Worm (Caenorhabditis elegans) whole organism, L4 larva: Measurements from ENCODE around the gene K04C1.2.
A peak's percentile ranks its signal among the peaks of the same experiment; 100 is the strongest.

Source experiments
- F44E2.7 ChIP-seq: fragments of 200-800 bp; sonication (Bioruptor generic); IDR thresholded peaks from 2 replicates; pipeline ENCODE4 v2.1.2; 2022; ENCODE audit warnings: missing genetic modification characterization, missing compliant biosample characterization
- T20F7.1 ChIP-seq: fragments of 200-800 bp; sonication (Bioruptor generic); optimal IDR thresholded peaks from 2 replicates; lab custom pipeline; 2018; ENCODE audit warnings: mild to moderate bottlenecking, missing genetic modification characterization, missing compliant biosample characterization
- Y105C5A.15 ChIP-seq: fragments of 200-800 bp; sonication (Bioruptor generic); IDR thresholded peaks from 2 replicates; pipeline ENCODE4 v1.3.6; 2022; ENCODE audit warnings: missing genetic modification characterization, missing compliant biosample characterization
- Y75B8A.6 ChIP-seq: fragments of 200-800 bp; sonication (Bioruptor generic); IDR thresholded peaks from 2 replicates; pipeline ENCODE4 v1.3.6; 2022; ENCODE audit warnings: missing genetic modification reagents, missing genetic modification characterization, missing compliant biosample characterization
- aha-1 ChIP-seq: fragments of 150-350 bp; peaks from one replicate; lab custom pipeline; 2014; ENCODE audit warnings: missing biosample characterization, missing genetic modification characterization
- aly-2 ChIP-seq: sonication (generic microtip); optimal IDR thresholded peaks from 2 replicates; lab custom pipeline; 2018; ENCODE audit warnings: missing biosample characterization, missing genetic modification characterization
- ama-1 ChIP-seq: fragments of 150-350 bp; optimal IDR thresholded peaks from 2 replicates; lab custom pipeline; 2014; ENCODE audit warnings: inconsistent platforms, mixed read lengths
- attf-4 ChIP-seq: sonication (generic microtip); optimal IDR thresholded peaks from 3 replicates; lab custom pipeline; 2017; ENCODE audit warnings: missing biosample characterization, missing genetic modification characterization
- ceh-20 ChIP-seq: fragments of 200-800 bp; sonication (Bioruptor generic); IDR thresholded peaks from 2 replicates; pipeline ENCODE4 v1.3.6; 2022; ENCODE audit warnings: missing genetic modification reagents, missing genetic modification characterization, missing compliant biosample characterization
- ceh-82 ChIP-seq: sonication (generic microtip); optimal IDR thresholded peaks from 2 replicates; lab custom pipeline; 2017; ENCODE audit warnings: missing biosample characterization, missing genetic modification characterization
- ces-1 ChIP-seq: fragments of 150-350 bp; sonication (generic microtip); optimal IDR thresholded peaks from 4 replicates; lab custom pipeline; 2014; ENCODE audit warnings: missing biosample characterization, missing genetic modification reagents, missing genetic modification characterization
- ctbp-1 ChIP-seq: fragments of 200-800 bp; sonication (Bioruptor generic); IDR thresholded peaks from 2 replicates; pipeline ENCODE4 v1.3.6; 2022; ENCODE audit warnings: missing genetic modification reagents, missing genetic modification characterization, missing compliant biosample characterization
- daf-19 ChIP-seq: fragments of 200-800 bp; sonication (Bioruptor generic); conservative IDR thresholded peaks from 2 replicates; pipeline ENCODE4 v1.3.6; 2022; ENCODE audit warnings: missing genetic modification characterization, missing compliant biosample characterization
- dmd-6 ChIP-seq: fragments of 200-800 bp; sonication (Bioruptor generic); IDR thresholded peaks from 2 replicates; pipeline ENCODE4 v1.3.6; 2022; ENCODE audit warnings: missing genetic modification reagents, missing genetic modification characterization, missing compliant biosample characterization
- dmd-8 ChIP-seq: fragments of 200-800 bp; sonication (Bioruptor generic); IDR thresholded peaks from 2 replicates; pipeline ENCODE4 v1.3.6; 2022; ENCODE audit warnings: missing genetic modification characterization, missing compliant biosample characterization
- dpl-1 ChIP-seq: fragments of 150-350 bp; optimal IDR thresholded peaks from 2 replicates; lab custom pipeline; 2014; ENCODE audit warnings: missing biosample characterization, missing genetic modification reagents, missing genetic modification characterization
- duxl-1 ChIP-seq: sonication (generic microtip); optimal IDR thresholded peaks from 2 replicates; lab custom pipeline; 2016; ENCODE audit warnings: mild to moderate bottlenecking, missing genetic modification characterization, moderate library complexity, missing compliant biosample characterization; ENCODE audit not compliant: poor library complexity
- fkh-10 ChIP-seq: fragments of 150-350 bp; optimal IDR thresholded peaks from 2 replicates; lab custom pipeline; 2014; ENCODE audit warnings: missing biosample characterization, missing genetic modification reagents, missing genetic modification characterization
- hif-1 ChIP-seq, 2 experiments: sonication (generic microtip); optimal IDR thresholded peaks; 2 replicates each; lab custom pipeline; 2016 to 2017; ENCODE audit warnings: missing compliant biosample characterization in 2 of 2, missing genetic modification characterization in 2 of 2, missing genetic modification reagents in 2 of 2, missing genotype in 2 of 2, mild to moderate bottlenecking in 1 of 2
- hlh-30 ChIP-seq: sonication (generic microtip); optimal IDR thresholded peaks from 2 replicates; lab custom pipeline; 2017; ENCODE audit warnings: antibody characterized with exemption, mild to moderate bottlenecking, missing genetic modification characterization, missing compliant biosample characterization; ENCODE audit not compliant: insufficient read depth
- lin-1 ChIP-seq: fragments of 200-800 bp; sonication (Bioruptor generic); IDR thresholded peaks from 2 replicates; pipeline ENCODE4 v1.3.6; 2022; ENCODE audit warnings: missing genetic modification reagents, missing genetic modification characterization, missing compliant biosample characterization
- lin-29 ChIP-seq: fragments of 200-800 bp; sonication (Bioruptor generic); IDR thresholded peaks from 2 replicates; pipeline ENCODE4 v1.3.6; 2022; ENCODE audit warnings: missing genetic modification reagents, missing genetic modification characterization, missing compliant biosample characterization
- lir-3 ChIP-seq: sonication (generic microtip); optimal IDR thresholded peaks from 2 replicates; lab custom pipeline; 2016; ENCODE audit warnings: mild to moderate bottlenecking, missing genetic modification characterization, missing compliant biosample characterization
- lsy-2 ChIP-seq, 2 experiments: fragments of 150-350 bp in 1 of 2; sonication (generic microtip) in 1 of 2; optimal IDR thresholded peaks; 2 replicates each; lab custom pipeline; 2014 to 2017; ENCODE audit warnings: missing biosample characterization in 2 of 2, missing genetic modification characterization in 2 of 2
- madf-5 ChIP-seq, 2 experiments: fragments of 200-800 bp; sonication (Bioruptor generic); IDR thresholded peaks; 2 replicates each; pipeline ENCODE4 v1.3.6; 2022; ENCODE audit warnings: missing compliant biosample characterization in 2 of 2, missing genetic modification characterization in 2 of 2
- mep-1 ChIP-seq: fragments of 150-350 bp; sonication (generic microtip); optimal IDR thresholded peaks from 3 replicates; lab custom pipeline; 2014; ENCODE audit warnings: missing biosample characterization, missing genetic modification characterization
- nhr-10 ChIP-seq: fragments of 150-350 bp; optimal IDR thresholded peaks from 2 replicates; lab custom pipeline; 2014; ENCODE audit warnings: missing biosample characterization, missing genetic modification characterization
- nhr-11 ChIP-seq: fragments of 150-350 bp; optimal IDR thresholded peaks from 2 replicates; lab custom pipeline; 2014; ENCODE audit warnings: missing biosample characterization, missing genetic modification characterization
- nhr-237 ChIP-seq: sonication (generic microtip); optimal IDR thresholded peaks from 2 replicates; lab custom pipeline; 2017; ENCODE audit warnings: missing biosample characterization, missing genetic modification characterization
- nhr-25 ChIP-seq: sonication (generic microtip); optimal IDR thresholded peaks from 2 replicates; lab custom pipeline; 2017; ENCODE audit warnings: missing genetic modification characterization, mild to moderate bottlenecking, missing compliant biosample characterization, antibody characterized with exemption, moderate library complexity, borderline replicate concordance; ENCODE audit not compliant: insufficient read depth
- nhr-28 ChIP-seq: fragments of 150-350 bp; optimal IDR thresholded peaks from 2 replicates; lab custom pipeline; 2014; ENCODE audit warnings: missing biosample characterization, missing genetic modification characterization
- nhr-41 ChIP-seq: fragments of 200-800 bp; sonication (Bioruptor generic); IDR thresholded peaks from 2 replicates; pipeline ENCODE4 v1.3.6; 2022; ENCODE audit warnings: missing genetic modification reagents, missing genetic modification characterization, missing compliant biosample characterization
- nhr-42 ChIP-seq: fragments of 200-800 bp; sonication (Bioruptor generic); IDR thresholded peaks from 2 replicates; pipeline ENCODE4 v1.3.6; 2022; ENCODE audit warnings: missing genetic modification characterization, missing compliant biosample characterization
- nhr-48 ChIP-seq: sonication (generic microtip); optimal IDR thresholded peaks from 2 replicates; lab custom pipeline; 2016; ENCODE audit warnings: mild to moderate bottlenecking, missing genetic modification characterization, missing compliant biosample characterization
- nhr-6 ChIP-seq: fragments of 150-350 bp; optimal IDR thresholded peaks from 2 replicates; lab custom pipeline; 2014; ENCODE audit warnings: missing biosample characterization, missing genetic modification characterization
- nhr-76 ChIP-seq: fragments of 150-350 bp; optimal IDR thresholded peaks from 2 replicates; lab custom pipeline; 2014; ENCODE audit warnings: missing biosample characterization, missing genetic modification characterization
- nhr-77 ChIP-seq: fragments of 150-350 bp; optimal IDR thresholded peaks from 2 replicates; lab custom pipeline; 2014; ENCODE audit warnings: missing biosample characterization, missing genetic modification characterization
- pha-4 ChIP-seq, 2 experiments: fragments of 150-350 bp in 1 of 2; fragments of 200-800 bp in 1 of 2; sonication (Bioruptor generic) in 1 of 2; IDR thresholded peaks in 1 of 2; optimal IDR thresholded peaks in 1 of 2; 2 replicates each; pipeline versions ENCODE4 v1.3.6 to Lab custom; 2014 to 2022; ENCODE audit warnings: missing genetic modification characterization in 2 of 2, missing genetic modification reagents in 2 of 2, missing biosample characterization in 1 of 2, missing compliant biosample characterization in 1 of 2
- set-16 ChIP-seq: fragments of 200-800 bp; sonication (Bioruptor generic); IDR thresholded peaks from 2 replicates; pipeline ENCODE4 v1.3.6; 2022; ENCODE audit warnings: missing genetic modification reagents, missing genetic modification characterization, missing compliant biosample characterization
- tag-97 ChIP-seq: fragments of 200-800 bp; sonication (Bioruptor generic); IDR thresholded peaks from 2 replicates; pipeline ENCODE4 v1.3.6; 2022; ENCODE audit warnings: missing genetic modification characterization, missing compliant biosample characterization
- tra-1 ChIP-seq: fragments of 200-800 bp; sonication (Bioruptor generic); IDR thresholded peaks from 2 replicates; pipeline ENCODE4 v1.3.6; 2022; ENCODE audit warnings: missing genetic modification reagents, missing genetic modification characterization, missing compliant biosample characterization
- unc-130 ChIP-seq: sonication (generic microtip); optimal IDR thresholded peaks from 2 replicates; lab custom pipeline; 2016; ENCODE audit warnings: missing genetic modification reagents, missing genetic modification characterization, missing compliant biosample characterization
- unc-62 ChIP-seq, 3 experiments: fragments of 150-350 bp in 1 of 3; sonication (generic microtip); optimal IDR thresholded peaks in 2 of 3; peaks in 1 of 3; 1 replicate in 1 of 3; 2 replicates in 2 of 3; lab custom pipeline; 2014 to 2017; ENCODE audit warnings: missing biosample characterization in 3 of 3, missing genetic modification characterization in 3 of 3, missing genetic modification reagents in 3 of 3, missing genotype in 1 of 3
- vab-7 ChIP-seq: fragments of 200-800 bp; sonication (Bioruptor generic); IDR thresholded peaks from 2 replicates; pipeline ENCODE4 v1.3.6; 2022; ENCODE audit warnings: missing genetic modification reagents, missing genetic modification characterization, missing compliant biosample characterization
- zag-1 ChIP-seq: fragments of 150-350 bp; optimal IDR thresholded peaks from 2 replicates; lab custom pipeline; 2014; ENCODE audit warnings: missing biosample characterization, missing genetic modification characterization

The K04C1.2 gene

DNA sequence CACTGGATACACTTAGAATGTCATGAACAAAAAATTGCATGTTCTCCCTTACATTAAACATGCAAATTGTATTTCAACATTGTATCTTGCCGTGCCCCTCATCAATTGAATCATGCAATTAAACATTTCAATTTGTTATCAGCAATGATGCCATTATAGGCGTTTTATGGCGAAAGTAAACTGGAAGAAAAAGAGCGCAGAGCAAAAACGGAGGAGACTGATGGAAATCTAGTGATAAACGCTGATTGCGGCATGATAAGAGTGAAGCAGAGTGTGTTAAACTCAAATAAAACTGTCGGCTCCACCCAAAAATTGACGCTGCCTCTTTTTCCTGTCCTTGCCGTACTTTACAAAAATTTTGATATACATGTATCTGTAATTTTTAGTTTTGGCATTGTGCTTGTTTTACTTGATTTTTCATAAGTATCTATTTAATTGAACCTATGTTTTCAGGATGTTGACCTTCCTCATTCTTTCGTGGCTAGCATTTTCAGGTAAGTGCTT lies 23.9 kb upstream of the K04C1.2 start, which contains the start of gene K06G5.1 (continued):
- TF ChIP-seq hlh-30 (tag; lab: Kevin White, UChicago) (no peak), attf-4 (tag; lab: Kevin White, UChicago) (no peak), T20F7.1 (GFP tag; lab: Kevin White, UChicago) (no peak), daf-19 (GFP tag; lab: Robert Waterston, UW) (no peak), lin-1 (peak; percentile 54; the same call in 1 of the 2 replicates), nhr-77 (tag; lab: Kevin White, UChicago) (peak; percentile 78), nhr-48 (peak; percentile 7), Y75B8A.6 (no peak), madf-5 (GFP tag; IDR thresholded peaks at IDR 0.05; lab: Robert Waterston, UW) (no peak)

DNA sequence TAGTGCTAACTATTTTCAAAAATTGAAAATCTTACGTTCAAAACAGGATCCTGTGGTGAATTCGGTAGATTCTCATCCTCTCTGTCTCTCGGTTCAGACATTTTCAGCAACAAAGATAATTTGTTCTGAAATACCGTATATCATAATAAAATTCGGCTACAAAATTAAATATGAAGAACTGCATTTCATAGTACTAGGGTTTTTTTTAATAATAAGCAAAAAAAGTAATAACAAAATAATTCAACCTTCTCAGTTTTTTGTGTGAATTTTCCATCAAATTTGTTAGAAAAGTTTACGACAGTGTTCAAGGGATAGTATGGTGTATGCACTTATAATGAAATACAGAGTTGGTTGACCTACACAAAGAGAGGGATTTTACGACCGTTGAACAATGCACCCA lies 15.4 kb upstream of the K04C1.2 start, which contains the start of gene K06G5.3:
Gene K06G5.3, minus strand, starts transcription at position 101 of the 400 bp plus-strand sequence.
- TF ChIP-seq ama-1 (no peak), ctbp-1 (no peak), lir-3 (no peak), dmd-6 (GFP tag; lab: Robert Waterston, UW) (no peak), dpl-1 (no peak), nhr-10 (tag; lab: Kevin White, UChicago) (no peak), zag-1 (tag; lab: Kevin White, UChicago) (no peak), tra-1 (GFP tag; lab: Robert Waterston, UW) (no peak)

DNA sequence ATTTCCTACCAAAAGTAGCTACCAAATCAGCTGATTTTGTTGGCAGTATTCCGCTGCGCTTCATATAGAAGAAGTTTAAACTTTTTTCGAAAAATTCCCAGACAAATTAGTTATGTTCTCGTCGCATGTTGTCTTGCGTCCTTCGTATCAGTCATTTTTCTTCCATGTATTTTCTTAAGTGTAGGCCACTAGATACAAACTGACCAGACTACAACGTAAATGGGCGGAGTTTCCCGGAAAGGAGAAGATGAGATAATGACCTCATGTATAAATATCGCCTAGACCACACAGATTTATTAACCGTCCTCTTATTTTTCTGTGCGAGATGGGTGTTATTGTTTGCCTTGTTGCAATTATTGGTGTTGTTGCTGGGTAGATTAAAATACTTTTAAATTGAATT lies 13.2 kb upstream of the K04C1.2 start, which contains the start of gene cyp-13B2:
Gene cyp-13B2, plus strand, starts transcription at position 301 of the 400 bp plus-strand sequence.
- no peak for TF ChIP-seq pha-4 (GFP tag; IDR thresholded peaks at IDR 0.05; lab: Robert Waterston, UW)
- TF ChIP-seq pha-4 (tag; optimal IDR thresholded peaks at IDR 0.05; lab: Kevin White, UChicago): no peak
- TF ChIP-seq mep-1 (tag; lab: Kevin White, UChicago): no peak
- TF ChIP-seq dmd-8 (GFP tag; lab: Robert Waterston, UW): no peak
- no peak for TF ChIP-seq F44E2.7 (GFP tag; lab: Robert Waterston, UW)
- TF ChIP-seq ceh-20: no peak
- no peak for TF ChIP-seq unc-130 (GFP tag; lab: Kevin White, UChicago)
- no peak for TF ChIP-seq nhr-11 (tag; lab: Kevin White, UChicago)
- no peak for TF ChIP-seq unc-62 (GFP tag; optimal IDR thresholded peaks at IDR 0.05 in 1 of 2; lab: Kevin White, UChicago)
- no peak for TF ChIP-seq unc-62 (tag; optimal IDR thresholded peaks at IDR 0.05; lab: Kevin White, UChicago)
- TF ChIP-seq nhr-42 (GFP tag; lab: Robert Waterston, UW): no peak
- no peak for TF ChIP-seq nhr-25
- TF ChIP-seq hlh-30 (tag; lab: Kevin White, UChicago): no peak
- no peak for TF ChIP-seq dmd-6 (GFP tag; lab: Robert Waterston, UW)
- TF ChIP-seq nhr-76 (tag; lab: Kevin White, UChicago): no peak
- no peak for TF ChIP-seq set-16
- no peak for TF ChIP-seq fkh-10 (GFP tag; lab: Kevin White, UChicago)
- no peak for TF ChIP-seq duxl-1 (tag; lab: Kevin White, UChicago)
- TF ChIP-seq dpl-1: no peak
- no peak for TF ChIP-seq ama-1
- no peak for TF ChIP-seq hif-1 (tag; optimal IDR thresholded peaks at IDR 0.05; lab: Kevin White, UChicago)
- TF ChIP-seq nhr-28 (tag; lab: Kevin White, UChicago): no peak

DNA sequence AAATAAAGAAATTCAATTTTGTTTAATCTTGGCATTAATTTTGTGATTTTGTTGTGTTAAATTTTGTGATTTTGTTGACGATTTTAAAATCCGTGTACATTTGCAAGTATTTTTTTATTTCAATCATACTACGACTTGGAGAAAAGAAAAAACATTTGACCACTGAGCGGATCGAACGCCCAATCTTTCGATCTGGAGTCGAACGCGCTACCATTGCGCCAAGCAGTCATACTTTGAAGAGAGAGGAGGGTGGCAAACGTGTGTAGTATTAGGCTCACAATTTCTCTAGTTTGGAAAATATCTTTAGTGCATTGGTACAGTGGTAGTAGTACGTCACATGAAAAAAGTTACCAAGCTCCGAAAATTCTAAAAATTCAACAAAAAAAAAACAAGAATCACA lies 9.7 kb upstream of the K04C1.2 start:
- TF ChIP-seq tag-97: no peak
- no peak for TF ChIP-seq ceh-82 (tag; lab: Kevin White, UChicago)
- TF ChIP-seq lsy-2 (tag; optimal IDR thresholded peaks at IDR 0.05; lab: Kevin White, UChicago): no peak
- TF ChIP-seq lin-29 (GFP tag; lab: Robert Waterston, UW): no peak
- peak; percentile 60 for TF ChIP-seq nhr-6 (tag; lab: Kevin White, UChicago)
- no peak for TF ChIP-seq attf-4 (tag; lab: Kevin White, UChicago)
- TF ChIP-seq vab-7 (GFP tag; lab: Robert Waterston, UW): no peak; the same call in 1 of the 2 replicates
- TF ChIP-seq Y105C5A.15 (GFP tag; lab: Robert Waterston, UW): peak; percentile 48; the same call in 1 of the 2 replicates
- no peak for TF ChIP-seq ces-1
- 0 out of 2 replicates have a peak, but pooled peaks have one; percentile 64 for TF ChIP-seq dmd-8 (GFP tag; lab: Robert Waterston, UW)
- TF ChIP-seq T20F7.1 (GFP tag; lab: Kevin White, UChicago): no peak
- TF ChIP-seq nhr-41: 0 out of 2 replicates have a peak, but pooled peaks have one; percentile 25
- TF ChIP-seq duxl-1 (tag; lab: Kevin White, UChicago): peak; percentile 61
- no peak for TF ChIP-seq nhr-237 (tag; lab: Kevin White, UChicago)
- no peak for TF ChIP-seq aha-1 (tag; lab: Kevin White, UChicago)
- TF ChIP-seq aly-2 (tag; lab: Kevin White, UChicago): no peak
- peak; percentile 48; the same call in 1 of the 2 replicates for TF ChIP-seq tra-1 (GFP tag; lab: Robert Waterston, UW)
